Worm (Caenorhabditis elegans): Measurements from ENCODE around the gene Y38F1A.7.

Gene Y38F1A.7

DNA sequence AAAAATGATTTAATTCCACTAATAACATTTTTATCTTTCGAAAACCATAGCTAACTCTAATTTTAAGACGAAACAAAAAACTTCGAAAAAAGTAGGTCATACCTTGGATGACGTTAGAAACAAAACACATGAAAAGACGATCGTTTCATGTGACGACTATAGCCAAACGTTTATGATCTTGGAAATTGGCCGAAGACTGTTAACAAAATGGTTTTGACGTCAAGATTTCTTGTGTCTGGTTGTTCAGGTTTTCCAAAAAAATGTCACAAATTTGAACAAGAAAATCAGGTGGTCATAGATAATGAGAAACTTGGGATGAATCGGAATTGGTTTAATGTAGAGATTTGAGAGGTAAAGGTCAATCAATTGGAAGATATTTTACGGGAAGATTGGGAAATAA is 5.6 kb upstream of the Y38F1A.7 start:
- no peak for TF ChIP-seq lin-13 (tag; optimal IDR thresholded peaks at IDR 0.05)
- no peak for TF ChIP-seq lsy-2 (tag; optimal IDR thresholded peaks at IDR 0.05)
- no peak for TF ChIP-seq unc-62 (GFP tag; optimal IDR thresholded peaks at IDR 0.05)
- TF ChIP-seq elt-3 (tag; optimal IDR thresholded peaks at IDR 0.05): no peak
- no peak for TF ChIP-seq ham-2 (GFP tag; optimal IDR thresholded peaks at IDR 0.05)
- no peak for TF ChIP-seq nhr-28 (tag; optimal IDR thresholded peaks at IDR 0.05)
- no peak for TF ChIP-seq snpc-4 (tag; optimal IDR thresholded peaks at IDR 0.05)
- no peak for TF ChIP-seq ceh-43 (GFP tag; optimal IDR thresholded peaks at IDR 0.05)
- TF ChIP-seq blmp-1 (tag; optimal IDR thresholded peaks at IDR 0.05): no peak
- no peak for TF ChIP-seq tbx-8 (GFP tag; optimal IDR thresholded peaks at IDR 0.05)
- no peak for TF ChIP-seq unc-120 (tag; optimal IDR thresholded peaks at IDR 0.05; ENCODE audit: poor library complexity, severe bottlenecking)
- TF ChIP-seq hlh-1 (tag; optimal IDR thresholded peaks at IDR 0.05): no peak

DNA sequence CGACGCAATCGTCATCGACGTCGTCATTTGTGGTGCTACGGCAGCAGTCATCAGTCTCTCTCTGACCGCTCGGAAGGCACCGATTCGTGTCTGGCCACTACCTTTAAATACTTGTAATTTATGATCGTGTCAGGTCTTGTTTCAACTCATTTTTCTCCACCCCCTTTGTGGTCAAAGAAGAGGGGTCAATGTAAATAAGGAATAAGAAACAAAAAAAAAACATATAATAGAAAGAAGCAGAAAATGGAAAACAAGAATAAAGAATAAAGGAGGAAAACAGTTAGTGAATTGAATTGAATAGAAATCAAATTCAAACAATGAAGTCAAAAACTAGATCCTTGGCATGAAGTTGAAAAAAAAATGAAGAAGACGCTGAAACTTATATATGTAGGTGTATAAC is 3.1 kb upstream of the Y38F1A.7 start, which contains the start of gene Y38F1A.8:
Gene Y38F1A.8 (minus strand): TSS at position 101 of the 400 bp plus-strand sequence.
- TF ChIP-seq blmp-1 (tag; optimal IDR thresholded peaks at IDR 0.05): no peak
- TF ChIP-seq lin-32 (GFP tag; optimal IDR thresholded peaks at IDR 0.05): no peak
- TF ChIP-seq unc-62 (GFP tag; optimal IDR thresholded peaks at IDR 0.05): no peak
- no peak for TF ChIP-seq mls-2 (tag; optimal IDR thresholded peaks at IDR 0.05)
- TF ChIP-seq tbx-8 (GFP tag; optimal IDR thresholded peaks at IDR 0.05): no peak
- no peak for TF ChIP-seq nhr-76 (tag; optimal IDR thresholded peaks at IDR 0.05)
- no peak for TF ChIP-seq M03D4.4 (tag; optimal IDR thresholded peaks at IDR 0.05)
- no peak for TF ChIP-seq nhr-12 (tag; optimal IDR thresholded peaks at IDR 0.05)
- TF ChIP-seq ztf-11 (tag; optimal IDR thresholded peaks at IDR 0.05): no peak
- TF ChIP-seq nhr-237 (tag; optimal IDR thresholded peaks at IDR 0.05): no peak
- TF ChIP-seq cnd-1 (tag; optimal IDR thresholded peaks at IDR 0.05): no peak
- no peak for TF ChIP-seq elt-3 (tag; optimal IDR thresholded peaks at IDR 0.05)
- TF ChIP-seq ham-2 (GFP tag; optimal IDR thresholded peaks at IDR 0.05): no peak
- no peak for TF ChIP-seq ceh-83 (GFP tag; optimal IDR thresholded peaks at IDR 0.05)
- TF ChIP-seq unc-39 (tag; optimal IDR thresholded peaks at IDR 0.05): no peak
- no peak for TF ChIP-seq nhr-2 (tag; optimal IDR thresholded peaks at IDR 0.05)
- no peak for TF ChIP-seq sem-2 (GFP tag; optimal IDR thresholded peaks at IDR 0.05)
- no peak for TF ChIP-seq drap-1 (GFP tag; optimal IDR thresholded peaks at IDR 0.05)
- no peak for TF ChIP-seq unc-120 (tag; optimal IDR thresholded peaks at IDR 0.05; ENCODE audit: poor library complexity, severe bottlenecking)

DNA sequence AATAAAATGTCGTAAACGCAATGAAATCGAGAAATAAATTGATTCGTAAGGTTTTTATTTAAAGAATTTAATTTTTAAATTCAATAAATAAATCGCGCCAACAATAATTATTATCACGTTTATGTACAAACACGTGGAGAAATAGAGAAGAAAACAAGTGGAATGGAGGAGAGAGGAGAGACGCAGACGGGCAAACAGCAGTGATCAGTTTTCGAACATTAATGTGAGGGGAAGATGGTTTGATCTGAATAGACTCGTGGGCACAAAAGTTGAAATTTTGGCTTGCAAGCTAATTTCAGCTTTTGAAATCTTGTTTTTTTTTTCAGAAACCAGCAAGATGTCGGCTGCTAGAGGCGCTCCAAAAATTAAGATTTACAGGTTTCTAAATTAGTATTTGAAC is 1.4 kb downstream of the Y38F1A.7 start, which contains the start of gene hphd-1:
Gene hphd-1 (minus strand): TSS at position 323 of the 400 bp plus-strand sequence.
- TF ChIP-seq mep-1 (tag; optimal IDR thresholded peaks at IDR 0.05): no peak

DNA sequence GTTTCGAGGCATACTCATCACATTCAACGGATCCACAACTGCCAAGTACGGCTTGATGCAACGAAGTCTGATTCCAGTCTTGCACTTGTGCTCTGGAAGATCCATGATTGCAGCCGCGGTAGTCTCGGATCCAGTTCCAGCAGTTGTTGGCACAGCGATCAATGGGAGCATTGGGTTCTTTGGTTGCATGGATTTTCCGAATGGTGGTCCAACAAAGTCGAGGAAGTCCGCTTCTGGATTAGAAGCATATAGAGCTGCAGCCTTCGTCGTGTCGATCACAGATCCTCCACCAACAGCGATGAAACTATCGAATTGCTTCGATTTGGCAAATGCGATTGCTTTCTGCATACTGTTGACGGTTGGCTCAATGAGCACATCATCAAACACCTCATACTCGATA is 2.3 kb downstream of the Y38F1A.7 start:
- TF ChIP-seq flh-1 (GFP tag; optimal IDR thresholded peaks at IDR 0.05) (no peak), snpc-4 (tag; optimal IDR thresholded peaks at IDR 0.05) (no peak), unc-120 (tag; optimal IDR thresholded peaks at IDR 0.05; ENCODE audit: poor library complexity, severe bottlenecking) (no peak), mab-5 (tag; optimal IDR thresholded peaks at IDR 0.05) (no peak), M03D4.4 (tag; optimal IDR thresholded peaks at IDR 0.05) (no peak), ham-2 (GFP tag; optimal IDR thresholded peaks at IDR 0.05) (no peak)

DNA sequence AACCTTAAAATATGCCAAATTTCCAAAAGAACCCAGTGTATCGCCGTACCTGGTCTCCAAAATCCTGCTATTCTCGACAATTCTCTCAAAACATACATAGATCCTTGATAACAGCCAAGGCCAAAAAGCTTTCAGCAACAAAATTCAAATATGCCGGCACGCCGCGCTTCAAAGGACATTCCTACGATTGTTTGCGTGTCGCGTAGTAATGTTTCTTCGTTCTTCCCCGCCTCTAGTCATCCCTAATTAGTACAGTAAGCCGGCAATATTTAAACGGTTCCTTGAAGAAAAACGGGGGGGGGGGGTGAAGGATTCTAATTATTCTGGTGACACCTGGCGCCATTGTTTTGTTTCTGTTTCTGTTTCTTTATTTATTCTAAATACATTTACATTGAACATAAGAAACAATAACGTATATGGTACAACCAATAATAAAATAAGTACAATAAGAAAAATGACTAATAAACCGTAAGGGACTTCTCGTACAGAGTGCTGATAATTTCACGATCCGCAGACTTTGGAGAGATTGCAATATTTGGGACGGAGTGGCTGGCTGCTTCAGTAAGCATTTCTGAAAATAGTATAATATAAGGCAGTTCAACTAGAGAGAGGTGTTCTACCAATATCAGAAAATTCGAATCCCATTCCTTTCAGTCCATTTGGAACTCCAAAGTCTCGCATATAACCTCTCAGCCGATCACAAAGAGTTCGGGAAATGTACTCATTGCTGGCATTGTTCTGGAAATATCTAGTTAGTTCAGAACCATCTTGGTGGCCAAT is 3.4 kb downstream of the Y38F1A.7 start:
- TF ChIP-seq pha-4 (tag; optimal IDR thresholded peaks at IDR 0.05) (no peak), elt-1 (tag; optimal IDR thresholded peaks at IDR 0.05; ENCODE audit: borderline replicate concordance, insufficient read depth) (no peak), nhr-237 (tag; optimal IDR thresholded peaks at IDR 0.05) (no peak), blmp-1 (tag; optimal IDR thresholded peaks at IDR 0.05) (no peak), tbx-8 (GFP tag; optimal IDR thresholded peaks at IDR 0.05) (no peak), unc-39 (tag; optimal IDR thresholded peaks at IDR 0.05) (no peak), bed-3 (GFP tag; optimal IDR thresholded peaks at IDR 0.05) (no peak), nhr-76 (tag; optimal IDR thresholded peaks at IDR 0.05) (no peak), nhr-28 (tag; optimal IDR thresholded peaks at IDR 0.05) (no peak), sptf-1 (tag; optimal IDR thresholded peaks at IDR 0.05) (no peak), nhr-12 (tag; optimal IDR thresholded peaks at IDR 0.05) (no peak), unc-62 (GFP tag; optimal IDR thresholded peaks at IDR 0.05) (no peak), zip-8 (tag; optimal IDR thresholded peaks at IDR 0.05) (no peak), elt-3 (tag; optimal IDR thresholded peaks at IDR 0.05) (no peak), ham-2 (GFP tag; optimal IDR thresholded peaks at IDR 0.05) (no peak), nhr-2 (tag; optimal IDR thresholded peaks at IDR 0.05) (no peak), ceh-39 (tag; optimal IDR thresholded peaks at IDR 0.05) (no peak), ztf-11 (tag; optimal IDR thresholded peaks at IDR 0.05) (no peak), lin-13 (tag; optimal IDR thresholded peaks at IDR 0.05) (no peak), flh-1 (GFP tag; optimal IDR thresholded peaks at IDR 0.05) (no peak)

Data from whole organism, mixed stage, embryonic.